Worm (Caenorhabditis elegans) whole organism, young adult: Measurements from ENCODE around the gene unc-53.

Source experiments
- B0019.2 ChIP-seq: fragments of 200-800 bp; sonication (Bioruptor generic); conservative IDR thresholded peaks from 2 replicates; pipeline ENCODE4 v1.3.6; 2022; ENCODE audit warnings: missing genetic modification reagents, missing genetic modification characterization, missing compliant biosample characterization
- B0336.3 ChIP-seq: fragments of 200-800 bp; sonication (Bioruptor generic); IDR thresholded peaks from 2 replicates; pipeline ENCODE4 v1.3.6; 2022; ENCODE audit warnings: missing genetic modification characterization, missing compliant biosample characterization
- F23B12.7 ChIP-seq: sonication (generic microtip); optimal IDR thresholded peaks from 2 replicates; lab custom pipeline; 2017; ENCODE audit warnings: missing genetic modification characterization, mild to moderate bottlenecking, missing compliant biosample characterization, antibody characterized with exemption, moderate library complexity; ENCODE audit not compliant: insufficient read depth
- F55B11.4 ChIP-seq: sonication (generic microtip); optimal IDR thresholded peaks from 2 replicates; lab custom pipeline; 2016; ENCODE audit warnings: missing compliant biosample characterization, missing genetic modification characterization, borderline replicate concordance; ENCODE audit not compliant: insufficient read depth
- K11D2.4 ChIP-seq: fragments of 200-800 bp; sonication (Bioruptor generic); IDR thresholded peaks from 2 replicates; pipeline ENCODE4 v1.3.6; 2022; ENCODE audit warnings: missing genetic modification reagents, missing genetic modification characterization, missing compliant biosample characterization
- bed-1 ChIP-seq: fragments of 200-800 bp; sonication (Bioruptor generic); IDR thresholded peaks from 2 replicates; pipeline ENCODE4 v1.3.6; 2022; ENCODE audit warnings: missing genetic modification reagents, missing genetic modification characterization, missing compliant biosample characterization
- bed-2 ChIP-seq: fragments of 200-800 bp; sonication (Bioruptor generic); IDR thresholded peaks from 2 replicates; pipeline ENCODE4 v1.3.6; 2022; ENCODE audit warnings: missing genetic modification reagents, missing genetic modification characterization, missing compliant biosample characterization
- ccch-3 ChIP-seq: fragments of 200-800 bp; sonication (Bioruptor generic); optimal IDR thresholded peaks from 2 replicates; lab custom pipeline; 2018; ENCODE audit warnings: mild to moderate bottlenecking, missing genetic modification characterization, missing compliant biosample characterization
- ceh-79 ChIP-seq: sonication (generic microtip); optimal IDR thresholded peaks from 2 replicates; lab custom pipeline; 2017; ENCODE audit warnings: mild to moderate bottlenecking, missing genetic modification characterization, missing compliant biosample characterization
- dpl-1 ChIP-seq: fragments of 150-350 bp; optimal IDR thresholded peaks from 2 replicates; lab custom pipeline; 2014; ENCODE audit warnings: missing biosample characterization, missing genetic modification reagents, missing genetic modification characterization
- efl-1 ChIP-seq: fragments of 150-350 bp; optimal IDR thresholded peaks from 2 replicates; lab custom pipeline; 2014; ENCODE audit warnings: missing biosample characterization, missing genetic modification reagents, missing genetic modification characterization
- egrh-3 ChIP-seq: fragments of 200-800 bp; sonication (Bioruptor generic); IDR thresholded peaks from 2 replicates; pipeline ENCODE4 v1.3.6; 2022; ENCODE audit warnings: missing genetic modification reagents, missing genetic modification characterization, missing compliant biosample characterization
- ets-4 ChIP-seq: fragments of 200-800 bp; sonication (Bioruptor generic); optimal IDR thresholded peaks from 2 replicates; lab custom pipeline; 2018; ENCODE audit warnings: mild to moderate bottlenecking, missing genetic modification characterization, missing compliant biosample characterization
- hrde-1 ChIP-seq: sonication (generic microtip); optimal IDR thresholded peaks from 2 replicates; lab custom pipeline; 2016; ENCODE audit warnings: missing genetic modification characterization, mild to moderate bottlenecking, missing compliant biosample characterization, moderate library complexity, missing genotype, missing genetic modification reagents, borderline replicate concordance
- hsf-1 ChIP-seq: fragments of 200-800 bp; sonication (Bioruptor generic); IDR thresholded peaks from 2 replicates; pipeline ENCODE4 v1.3.6; 2022; ENCODE audit warnings: missing genetic modification reagents, missing genetic modification characterization, missing compliant biosample characterization
- let-607 ChIP-seq, 2 experiments: fragments of 200-800 bp in 1 of 2; sonication (Bioruptor generic) in 1 of 2; sonication (generic microtip) in 1 of 2; optimal IDR thresholded peaks; 2 replicates each; lab custom pipeline; 2016 to 2018; ENCODE audit warnings: mild to moderate bottlenecking in 2 of 2, missing compliant biosample characterization in 2 of 2, missing genetic modification characterization in 2 of 2, moderate library complexity in 2 of 2, missing genotype in 1 of 2
- lin-35 ChIP-seq, 3 experiments: fragments of 150-350 bp in 2 of 3; sonication (generic microtip) in 1 of 3; optimal IDR thresholded peaks; 2 replicates each; lab custom pipeline; 2014 to 2018; ENCODE audit warnings: missing biosample characterization in 3 of 3, missing genetic modification characterization in 3 of 3, missing genetic modification reagents in 3 of 3
- lin-40 ChIP-seq: sonication (generic microtip); optimal IDR thresholded peaks from 2 replicates; lab custom pipeline; 2016; ENCODE audit warnings: missing genetic modification characterization, mild to moderate bottlenecking, missing compliant biosample characterization, missing genotype, missing genetic modification reagents
- lin-54 ChIP-seq: fragments of 200-800 bp; sonication (Bioruptor generic); optimal IDR thresholded peaks from 2 replicates; lab custom pipeline; 2018; ENCODE audit warnings: mild to moderate bottlenecking, missing genetic modification characterization, missing compliant biosample characterization
- lsl-1 ChIP-seq: fragments of 200-800 bp; sonication (Bioruptor generic); optimal IDR thresholded peaks from 2 replicates; lab custom pipeline; 2018; ENCODE audit warnings: mild to moderate bottlenecking, missing genetic modification characterization, moderate library complexity, missing compliant biosample characterization
- madf-3 ChIP-seq: fragments of 200-800 bp; sonication (Bioruptor generic); IDR thresholded peaks from 2 replicates; pipeline ENCODE4 v1.3.6; 2022; ENCODE audit warnings: missing genetic modification reagents, missing genetic modification characterization, missing compliant biosample characterization
- madf-6 ChIP-seq: fragments of 200-800 bp; sonication (Bioruptor generic); IDR thresholded peaks from 2 replicates; pipeline ENCODE4 v1.3.6; 2022; ENCODE audit warnings: missing genetic modification reagents, missing genetic modification characterization, missing compliant biosample characterization
- madf-8 ChIP-seq: fragments of 200-800 bp; sonication (Bioruptor generic); conservative IDR thresholded peaks from 2 replicates; pipeline ENCODE4 v1.3.6; 2022; ENCODE audit warnings: missing genetic modification reagents, missing genetic modification characterization, missing compliant biosample characterization
- mcd-1 ChIP-seq: fragments of 200-800 bp; sonication (Bioruptor generic); IDR thresholded peaks from 2 replicates; pipeline ENCODE4 v1.3.6; 2022; ENCODE audit warnings: missing genetic modification reagents, missing genetic modification characterization, missing compliant biosample characterization
- mel-28 ChIP-seq: sonication (generic microtip); optimal IDR thresholded peaks from 2 replicates; lab custom pipeline; 2016; ENCODE audit warnings: borderline replicate concordance, mild to moderate bottlenecking, missing genetic modification characterization, missing compliant biosample characterization
- nfya-2 ChIP-seq: fragments of 200-800 bp; sonication (Bioruptor generic); IDR thresholded peaks from 2 replicates; pipeline ENCODE4 v1.3.6; 2022; ENCODE audit warnings: missing genetic modification reagents, missing genetic modification characterization, missing compliant biosample characterization
- nhr-80 ChIP-seq: sonication (generic microtip); optimal IDR thresholded peaks from 2 replicates; lab custom pipeline; 2016; ENCODE audit warnings: missing genetic modification characterization, missing compliant biosample characterization
- nhr-90 ChIP-seq: sonication (generic microtip); optimal IDR thresholded peaks from 2 replicates; lab custom pipeline; 2016; ENCODE audit warnings: missing genotype, mild to moderate bottlenecking, missing genetic modification characterization, missing compliant biosample characterization
- snpc-1.3 ChIP-seq: sonication (generic microtip); optimal IDR thresholded peaks from 2 replicates; lab custom pipeline; 2017; ENCODE audit warnings: missing genetic modification characterization, mild to moderate bottlenecking, missing compliant biosample characterization, antibody characterized with exemption, moderate library complexity, missing genotype, missing genetic modification reagents; ENCODE audit not compliant: insufficient read depth
- zim-3 ChIP-seq: sonication (generic microtip); optimal IDR thresholded peaks from 2 replicates; lab custom pipeline; 2017; ENCODE audit warnings: mild to moderate bottlenecking, missing genetic modification characterization, moderate library complexity, missing compliant biosample characterization

Gene unc-53

DNA sequence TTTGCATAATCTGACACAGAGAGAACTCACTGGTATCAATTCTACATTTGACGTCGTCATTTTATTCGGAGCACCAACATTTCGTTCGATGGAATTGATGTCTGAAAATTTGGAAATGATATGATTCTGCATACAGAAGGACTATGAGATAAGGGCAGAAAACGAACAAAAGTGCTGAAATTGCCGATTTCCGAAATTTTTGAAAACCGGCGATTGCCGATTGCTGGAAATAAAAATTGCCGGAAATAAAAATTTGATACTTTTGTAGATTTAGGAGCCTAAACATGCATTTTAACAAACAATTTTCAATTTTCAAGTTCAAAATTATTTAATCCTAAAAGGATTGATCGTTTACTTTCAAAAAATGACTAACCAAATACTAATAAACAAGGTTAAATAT is at the start of gene unc-53:
TSS of gene unc-53 (minus strand) at position 101 of the 400 bp plus-strand sequence.
- TF ChIP-seq ceh-79 (tag; lab: Kevin White, UChicago) (no peak), hrde-1 (tag; lab: Kevin White, UChicago) (no peak), hsf-1 (GFP tag; lab: Robert Waterston, UW) (no peak), ets-4 (GFP tag; lab: Kevin White, UChicago) (no peak), K11D2.4 (no peak), B0019.2 (no peak), bed-2 (no peak), bed-1 (GFP tag; lab: Robert Waterston, UW) (no peak)
- TF ChIP-seq, all 124 proteins: peak for 0

DNA sequence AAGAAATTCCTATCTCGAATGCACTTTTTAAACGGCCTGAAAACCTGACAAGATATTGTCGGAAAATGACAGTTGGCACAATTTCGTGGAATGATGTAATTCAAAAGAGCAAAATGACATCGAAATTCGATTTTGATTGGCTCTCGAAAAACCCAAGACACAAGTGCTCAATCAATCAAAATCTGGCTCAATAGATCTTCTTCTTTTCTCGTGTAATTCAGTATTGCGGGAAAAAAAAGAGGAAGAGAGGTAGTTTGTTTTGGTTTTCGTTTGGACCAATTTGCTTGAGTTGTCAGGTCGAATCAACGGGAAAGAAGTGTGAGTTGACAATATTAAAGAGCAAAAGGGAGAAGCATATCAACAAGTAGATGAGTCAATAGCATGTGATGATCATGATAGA is 46.5 kb upstream of the unc-53 start:
- TF ChIP-seq lin-54 (GFP tag; lab: Kevin White, UChicago), result no peak
- peak; percentile 18 for TF ChIP-seq nhr-80 (tag; lab: Kevin White, UChicago)

DNA sequence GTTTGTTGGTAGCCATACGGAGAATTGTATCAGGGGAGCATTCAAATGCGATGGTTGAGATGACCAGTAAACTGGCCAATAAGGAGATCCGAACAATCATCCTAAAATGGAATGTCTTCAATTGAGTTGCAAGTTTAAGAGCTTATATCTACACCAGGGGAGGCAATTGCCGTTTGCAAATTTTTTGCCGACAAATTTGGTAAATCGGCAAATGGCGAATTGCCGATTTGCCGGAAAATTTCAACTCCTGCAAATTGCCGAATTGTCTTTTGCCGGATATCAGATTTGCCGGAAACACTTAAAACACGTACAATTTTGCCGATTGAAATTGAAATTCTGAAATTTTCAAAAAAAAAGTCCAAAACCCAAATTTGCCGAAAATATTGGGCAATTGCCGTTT is 45.6 kb upstream of the unc-53 start, which contains the start of gene F40F8.5:
TSS of gene F40F8.5 (minus strand) at position 101 of the 400 bp plus-strand sequence.
- no peak for TF ChIP-seq K11D2.4

DNA sequence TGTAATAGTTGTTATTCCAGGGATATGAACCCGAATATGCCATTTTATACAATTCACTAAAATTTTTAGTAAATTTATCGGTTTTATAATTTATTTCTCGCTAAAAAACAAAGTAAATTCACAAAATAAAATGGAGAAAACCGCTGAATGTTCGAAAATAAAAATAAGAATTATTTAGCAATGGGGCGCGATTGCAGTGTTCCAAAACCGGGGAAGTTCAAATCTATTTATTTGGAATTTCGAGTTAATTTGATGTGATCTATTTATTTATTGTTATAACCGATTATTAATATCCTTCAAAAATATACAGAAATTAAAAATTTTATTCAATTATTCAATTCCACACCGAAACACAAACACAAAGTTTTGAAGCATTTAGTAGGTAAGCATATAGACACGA is 43.3 kb upstream of the unc-53 start, which contains the start of gene F40F8.11:
TSS of gene F40F8.11 (minus strand) at position 49 of the 400 bp plus-strand sequence.
- peak; percentile 65 for TF ChIP-seq efl-1 (GFP tag; lab: Kevin White, UChicago)
- no peak for TF ChIP-seq ceh-79 (tag; lab: Kevin White, UChicago)
- no peak for TF ChIP-seq lin-40 (tag; lab: Kevin White, UChicago)
- no peak for TF ChIP-seq nhr-90 (tag; lab: Kevin White, UChicago)
- TF ChIP-seq mel-28, result no peak
- peak; percentile 55 for TF ChIP-seq lin-54 (GFP tag; lab: Kevin White, UChicago)
- no peak for TF ChIP-seq F55B11.4 (tag; lab: Kevin White, UChicago)
- TF ChIP-seq lin-35 (GFP tag; optimal IDR thresholded peaks at IDR 0.05; lab: Kevin White, UChicago), result peak in 1 of 3 experiments; percentile 59
- TF ChIP-seq nfya-2, result no peak
- peak; percentile 82 for TF ChIP-seq mcd-1 (GFP tag; lab: Robert Waterston, UW)
- TF ChIP-seq, all 124 proteins: peak for 4

DNA sequence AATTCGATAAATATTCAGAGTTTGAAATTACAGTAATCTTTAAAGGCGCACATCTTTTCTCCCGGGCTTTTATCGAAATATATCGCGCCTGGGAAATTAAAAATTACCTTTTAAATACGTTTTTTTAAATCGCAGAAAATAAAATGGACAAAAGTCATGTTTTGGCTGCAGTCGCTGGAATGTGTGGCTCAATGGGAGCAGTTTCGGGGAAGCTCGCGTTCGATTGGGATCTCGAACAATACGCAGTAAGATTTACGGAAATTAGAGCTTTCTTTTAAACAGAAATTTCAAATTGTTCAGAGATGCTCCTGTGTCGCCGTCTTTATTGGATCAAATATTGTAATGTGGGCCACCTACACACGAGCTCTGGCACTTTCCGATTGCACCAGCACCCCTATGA is 40.3 kb upstream of the unc-53 start, which contains the start of gene F40F8.12:
TSS of gene F40F8.12 (plus strand) at position 301 of the 400 bp plus-strand sequence.
- TF ChIP-seq madf-8 (GFP tag; lab: Robert Waterston, UW), result peak; percentile 45
- TF ChIP-seq ccch-3 (GFP tag; lab: Kevin White, UChicago), result no peak
- TF ChIP-seq madf-6 (GFP tag; lab: Robert Waterston, UW), result peak; percentile 42; the same call in 1 of the 2 replicates
- no peak for TF ChIP-seq dpl-1 (GFP tag; lab: Kevin White, UChicago)
- TF ChIP-seq egrh-3, result no peak
- TF ChIP-seq lin-54 (GFP tag; lab: Kevin White, UChicago), result no peak
- TF ChIP-seq lsl-1 (GFP tag; lab: Kevin White, UChicago), result peak; percentile 54
- TF ChIP-seq B0336.3 (GFP tag; lab: Robert Waterston, UW), result no peak

DNA sequence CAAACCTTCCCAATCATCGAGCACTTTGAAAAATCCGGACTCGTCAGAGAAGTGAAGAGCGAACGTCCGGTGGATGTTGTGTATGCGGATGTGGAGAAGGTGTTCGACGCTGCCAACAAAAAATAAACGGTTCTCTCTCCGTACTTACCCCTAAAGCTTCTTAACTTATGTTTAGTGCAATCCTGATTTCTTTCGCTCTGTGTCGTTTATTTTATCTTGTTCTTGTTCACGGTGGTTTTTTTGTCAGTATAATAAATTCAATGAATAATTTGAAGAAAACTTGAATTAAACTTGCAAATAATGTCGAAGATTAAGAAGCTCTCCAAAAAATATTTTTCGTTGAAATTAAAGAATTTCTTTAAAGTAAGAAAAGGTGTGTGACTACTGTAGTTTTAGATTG is 39.7 kb upstream of the unc-53 start, which contains the start of gene F40F8.3:
TSS of gene F40F8.3 (plus strand) at position 301 of the 400 bp plus-strand sequence.
- TF ChIP-seq F23B12.7 (tag; lab: Kevin White, UChicago) (no peak), zim-3 (no peak), madf-3 (GFP tag; lab: Robert Waterston, UW) (no peak), let-607 (tag; optimal IDR thresholded peaks at IDR 0.05; lab: Kevin White, UChicago) (no peak), snpc-1.3 (tag; lab: Kevin White, UChicago) (no peak)
